Worm (Caenorhabditis elegans): Measurements from ENCODE around the gene R107.9.

- TF ChIP-seq tbp1 (GFP tag; optimal IDR thresholded peaks at IDR 0.05) (no peak), F52B5.7 (tag; optimal IDR thresholded peaks at IDR 0.05) (no peak), ets-4 (GFP tag; optimal IDR thresholded peaks at IDR 0.05) (no peak), pha-4 (tag; optimal IDR thresholded peaks at IDR 0.05) (no peak), F55B11.4 (tag; optimal IDR thresholded peaks at IDR 0.05; ENCODE audit: borderline replicate concordance, insufficient read depth) (no peak)
Measured at ce11 chrIII:9034133-9034532, 3.6 kb upstream of the R107.9 start.
